Worm (Caenorhabditis elegans): ENCODE data around the gene glb-22.

Gene glb-22

DNA sequence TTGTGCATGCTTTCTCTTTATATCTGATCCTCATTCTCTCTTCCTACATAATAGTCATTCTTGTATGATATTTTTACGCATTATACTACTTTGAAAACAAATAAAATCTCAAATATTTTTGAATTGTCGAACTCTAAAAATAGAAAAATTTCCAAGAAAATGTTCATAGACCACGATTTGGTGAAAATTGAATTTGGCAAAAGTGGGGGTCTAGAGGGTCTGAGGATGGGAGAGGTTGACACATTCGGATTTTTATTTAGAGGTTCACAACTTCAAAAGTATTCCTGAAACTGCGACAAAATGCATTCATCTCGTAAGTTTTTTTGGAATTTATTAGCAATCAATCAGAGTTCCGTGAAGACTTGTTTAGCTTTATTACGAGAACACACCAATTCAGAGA is at the start of gene glb-22:
Gene glb-22 (plus strand): TSS at position 301 of the 400 bp plus-strand sequence.
- TF ChIP-seq lin-11 (tag; optimal IDR thresholded peaks at IDR 0.05), result no peak
- TF ChIP-seq unc-39 (tag; optimal IDR thresholded peaks at IDR 0.05), result no peak
- no peak for TF ChIP-seq nhr-129 (tag; optimal IDR thresholded peaks at IDR 0.05)
- TF ChIP-seq nhr-77 (tag; optimal IDR thresholded peaks at IDR 0.05), result no peak
- no peak for TF ChIP-seq unc-55 (GFP tag; optimal IDR thresholded peaks at IDR 0.05)
- TF ChIP-seq lin-39 (tag; optimal IDR thresholded peaks at IDR 0.05), result no peak
- no peak for TF ChIP-seq crh-2 (tag; optimal IDR thresholded peaks at IDR 0.05)
- TF ChIP-seq ceh-16 (tag; optimal IDR thresholded peaks at IDR 0.05), result no peak

DNA sequence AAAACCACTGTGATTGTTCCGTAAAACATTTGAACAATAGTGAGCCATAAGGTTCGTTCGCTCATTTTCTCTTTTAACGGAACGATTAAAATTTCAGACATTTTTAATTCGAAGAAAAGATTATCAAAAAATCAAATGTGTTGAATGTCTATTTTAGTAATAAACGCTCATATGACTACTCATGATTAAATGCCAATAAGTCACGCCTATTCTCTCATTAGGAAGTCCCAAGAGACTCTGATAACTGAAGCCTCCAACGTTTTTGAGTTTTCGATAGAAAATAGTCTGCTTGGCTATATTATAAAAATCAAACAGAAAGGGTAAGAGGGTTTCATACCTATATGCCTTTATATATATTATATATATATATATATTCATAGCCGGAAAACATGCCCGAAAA is 43.9 kb upstream of the glb-22 start, which contains the start of gene srg-47:
Gene srg-47 (minus strand): TSS at position 101 of the 400 bp plus-strand sequence.
- TF ChIP-seq ama-1 (optimal IDR thresholded peaks at IDR 0.05), result no peak
- TF ChIP-seq ztf-1 (GFP tag; conservative IDR thresholded peaks at IDR 0.05), result no peak
- TF ChIP-seq gmeb-1 (tag; optimal IDR thresholded peaks at IDR 0.05), result no peak
- no peak for TF ChIP-seq egl-27 (tag; optimal IDR thresholded peaks at IDR 0.05)
- no peak for TF ChIP-seq ztf-4 (tag; optimal IDR thresholded peaks at IDR 0.05)
- no peak for TF ChIP-seq nhr-12 (tag; optimal IDR thresholded peaks at IDR 0.05)
- TF ChIP-seq aly-2 (tag; optimal IDR thresholded peaks at IDR 0.05), result no peak

DNA sequence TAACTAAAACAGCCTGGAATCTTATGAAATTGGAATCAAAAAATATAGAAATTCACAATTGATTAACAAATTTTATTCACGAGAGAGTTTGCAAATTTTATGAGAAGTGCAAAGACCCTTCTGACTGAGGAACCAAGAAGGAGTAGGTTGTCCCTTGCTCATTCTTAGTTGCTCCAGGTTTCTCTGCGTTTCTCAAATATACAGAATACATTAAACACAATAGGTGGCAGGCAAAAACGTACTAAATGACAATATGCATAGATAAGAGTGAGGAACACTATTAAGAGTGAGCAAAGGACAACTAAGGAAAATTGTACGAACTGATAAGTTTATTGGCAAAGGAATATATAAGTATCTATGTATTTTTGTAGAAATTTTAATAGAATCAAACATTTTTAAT is 41.3 kb upstream of the glb-22 start, which contains the start of gene C53A5.9:
Gene C53A5.9 (minus strand): TSS at position 101 of the 400 bp plus-strand sequence.
- TF ChIP-seq nhr-25 (tag; optimal IDR thresholded peaks at IDR 0.05) (no peak), R02D3.7 (tag; optimal IDR thresholded peaks at IDR 0.05) (no peak), elt-3 (tag; optimal IDR thresholded peaks at IDR 0.05) (no peak), nhr-12 (tag; optimal IDR thresholded peaks at IDR 0.05) (no peak), nhr-10 (tag; optimal IDR thresholded peaks at IDR 0.05) (no peak), lin-39 (tag; optimal IDR thresholded peaks at IDR 0.05) (no peak), dmd-4 (tag; optimal IDR thresholded peaks at IDR 0.05) (no peak), Y55F3AM.14 (GFP tag; optimal IDR thresholded peaks at IDR 0.05) (no peak), aly-2 (tag; optimal IDR thresholded peaks at IDR 0.05) (no peak)

DNA sequence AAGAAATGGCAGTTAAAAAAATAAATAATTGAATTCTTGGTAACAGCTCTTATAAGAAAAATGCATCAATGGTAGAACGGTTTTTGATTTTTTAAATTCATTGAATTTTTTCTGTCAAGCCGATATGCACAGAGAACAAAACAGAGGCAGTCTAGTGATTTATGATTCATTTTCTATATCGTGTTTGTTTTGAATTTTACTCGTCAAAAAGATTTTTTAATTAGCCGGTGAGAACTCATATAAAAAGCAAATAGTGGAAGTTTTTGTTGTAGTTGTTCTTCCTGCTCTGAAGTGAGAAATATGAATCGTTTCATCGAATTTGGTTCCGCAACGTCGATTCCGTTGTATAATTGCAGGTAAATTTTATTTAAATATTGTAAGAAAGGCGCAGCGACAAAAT is 40.8 kb upstream of the glb-22 start, which contains the start of gene srt-32:
Gene srt-32 (plus strand): TSS at position 301 of the 400 bp plus-strand sequence.
- TF ChIP-seq alr-1 (tag; optimal IDR thresholded peaks at IDR 0.05), result no peak
- TF ChIP-seq unc-39 (tag; optimal IDR thresholded peaks at IDR 0.05), result no peak
- no peak for TF ChIP-seq C34F6.9 (tag; optimal IDR thresholded peaks at IDR 0.05)
- TF ChIP-seq nhr-21 (tag; optimal IDR thresholded peaks at IDR 0.05), result no peak
- no peak for TF ChIP-seq lin-13 (GFP tag; optimal IDR thresholded peaks at IDR 0.05)
- TF ChIP-seq nhr-11 (tag; optimal IDR thresholded peaks at IDR 0.05), result no peak
- TF ChIP-seq ztf-1 (GFP tag; conservative IDR thresholded peaks at IDR 0.05), result no peak
- TF ChIP-seq ceh-16 (tag; optimal IDR thresholded peaks at IDR 0.05), result no peak
- no peak for TF ChIP-seq sma-9 (GFP tag; optimal IDR thresholded peaks at IDR 0.05)
- no peak for TF ChIP-seq sma-9 (tag; optimal IDR thresholded peaks at IDR 0.05)
- TF ChIP-seq peb-1 (tag; optimal IDR thresholded peaks at IDR 0.05), result no peak
- TF ChIP-seq ztf-11 (tag; optimal IDR thresholded peaks at IDR 0.05), result no peak
- TF ChIP-seq nhr-23 (tag; optimal IDR thresholded peaks at IDR 0.05), result no peak
- TF ChIP-seq Y55F3AM.14 (GFP tag; optimal IDR thresholded peaks at IDR 0.05), result no peak
- no peak for TF ChIP-seq mab-5 (tag; optimal IDR thresholded peaks at IDR 0.05)
- TF ChIP-seq egl-27 (tag; optimal IDR thresholded peaks at IDR 0.05), result no peak
- TF ChIP-seq blmp-1 (tag; optimal IDR thresholded peaks at IDR 0.05; ENCODE audit: insufficient read depth), result no peak
- no peak for TF ChIP-seq fos-1 (tag; optimal IDR thresholded peaks at IDR 0.05)
- TF ChIP-seq lin-39 (tag; optimal IDR thresholded peaks at IDR 0.05), result no peak
- no peak for TF ChIP-seq F13H6.1 (tag; optimal IDR thresholded peaks at IDR 0.05)

DNA sequence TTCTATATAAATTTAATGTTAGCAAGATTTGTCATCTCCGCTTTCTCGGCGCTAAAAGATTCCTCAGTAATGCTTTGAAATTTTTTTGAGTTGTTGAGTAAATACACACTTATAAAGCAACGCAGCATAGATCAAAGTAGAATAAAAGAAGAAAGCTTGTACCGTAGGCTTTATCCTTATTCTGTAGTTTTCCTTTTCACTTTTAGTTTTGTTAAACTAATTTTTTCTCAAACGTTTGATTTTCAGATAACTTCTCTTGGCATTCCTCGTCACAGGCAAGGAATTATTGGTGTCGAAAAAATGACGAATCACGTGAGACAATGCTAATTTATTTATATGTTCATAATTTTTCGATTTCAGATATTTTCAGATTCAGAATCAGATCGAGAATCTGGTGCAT is 37.5 kb upstream of the glb-22 start, which contains the start of gene C53A5.11:
Gene C53A5.11 (plus strand): TSS at position 301 of the 400 bp plus-strand sequence.
- no peak for TF ChIP-seq nhr-237 (tag; optimal IDR thresholded peaks at IDR 0.05)

Measured in whole organism, L2 larva.